Worm (Caenorhabditis elegans) whole organism, young adult: ENCODE results near the gene mog-2.
A peak's percentile ranks its signal among the peaks of the same experiment; 100 is the strongest.

Experiments
- B0019.2 ChIP-seq: fragments of 200-800 bp; sonication (Bioruptor generic); conservative IDR thresholded peaks from 2 replicates; pipeline ENCODE4 v1.3.6; 2022; ENCODE audit warnings: missing genetic modification reagents, missing genetic modification characterization, missing compliant biosample characterization
- B0261.1 ChIP-seq: sonication (generic microtip); optimal IDR thresholded peaks from 2 replicates; lab custom pipeline; 2016; ENCODE audit warnings: mild to moderate bottlenecking, missing genetic modification characterization, moderate library complexity, missing compliant biosample characterization
- F23B12.7 ChIP-seq: sonication (generic microtip); optimal IDR thresholded peaks from 2 replicates; lab custom pipeline; 2017; ENCODE audit warnings: missing genetic modification characterization, mild to moderate bottlenecking, missing compliant biosample characterization, antibody characterized with exemption, moderate library complexity; ENCODE audit not compliant: insufficient read depth
- F37B4.10 ChIP-seq: fragments of 200-800 bp; sonication (Bioruptor generic); IDR thresholded peaks from 2 replicates; pipeline ENCODE4 v1.3.6; 2022; ENCODE audit warnings: missing genetic modification characterization, missing compliant biosample characterization
- F55B11.4 ChIP-seq: sonication (generic microtip); optimal IDR thresholded peaks from 2 replicates; lab custom pipeline; 2016; ENCODE audit warnings: missing compliant biosample characterization, missing genetic modification characterization, borderline replicate concordance; ENCODE audit not compliant: insufficient read depth
- T26A5.8 ChIP-seq: sonication (generic microtip); optimal IDR thresholded peaks from 2 replicates; lab custom pipeline; 2016; ENCODE audit warnings: missing genetic modification characterization, missing compliant biosample characterization
- Y95B8A.8 ChIP-seq: fragments of 200-800 bp; sonication (Bioruptor generic); IDR thresholded peaks from 2 replicates; pipeline ENCODE4 v1.3.6; 2022; ENCODE audit warnings: missing genetic modification reagents, missing genetic modification characterization, missing compliant biosample characterization
- akir-1 ChIP-seq: fragments of 200-800 bp; sonication (Bioruptor generic); optimal IDR thresholded peaks from 2 replicates; lab custom pipeline; 2018; ENCODE audit warnings: mild to moderate bottlenecking, missing genetic modification characterization, moderate library complexity, missing compliant biosample characterization
- aptf-2 ChIP-seq: fragments of 200-800 bp; sonication (Bioruptor generic); conservative IDR thresholded peaks from 2 replicates; pipeline ENCODE4 v1.3.6; 2022; ENCODE audit warnings: missing genetic modification reagents, missing genetic modification characterization, missing compliant biosample characterization
- attf-3 ChIP-seq: fragments of 200-800 bp; sonication (Bioruptor generic); conservative IDR thresholded peaks from 2 replicates; pipeline ENCODE4 v1.3.6; 2022; ENCODE audit warnings: missing genetic modification reagents, missing genetic modification characterization, missing compliant biosample characterization
- ccch-3 ChIP-seq: fragments of 200-800 bp; sonication (Bioruptor generic); optimal IDR thresholded peaks from 2 replicates; lab custom pipeline; 2018; ENCODE audit warnings: mild to moderate bottlenecking, missing genetic modification characterization, missing compliant biosample characterization
- cebp-1 ChIP-seq, 2 experiments: fragments of 200-800 bp in 1 of 2; sonication (Bioruptor generic) in 1 of 2; sonication (generic microtip) in 1 of 2; IDR thresholded peaks in 1 of 2; optimal IDR thresholded peaks in 1 of 2; 2 replicates each; pipeline versions ENCODE4 v1.3.6 to Lab custom; 2017 to 2022; ENCODE audit warnings: missing compliant biosample characterization in 2 of 2, missing genetic modification characterization in 2 of 2, mild to moderate bottlenecking in 1 of 2, missing genetic modification reagents in 1 of 2, moderate library complexity in 1 of 2
- ceh-79 ChIP-seq: sonication (generic microtip); optimal IDR thresholded peaks from 2 replicates; lab custom pipeline; 2017; ENCODE audit warnings: mild to moderate bottlenecking, missing genetic modification characterization, missing compliant biosample characterization
- dox-1 ChIP-seq: fragments of 200-800 bp; sonication (Bioruptor generic); IDR thresholded peaks from 2 replicates; pipeline ENCODE4 v1.3.6; 2022; ENCODE audit warnings: missing genetic modification reagents, missing genetic modification characterization, missing compliant biosample characterization
- efl-1 ChIP-seq: fragments of 150-350 bp; optimal IDR thresholded peaks from 2 replicates; lab custom pipeline; 2014; ENCODE audit warnings: missing biosample characterization, missing genetic modification reagents, missing genetic modification characterization
- egrh-3 ChIP-seq: fragments of 200-800 bp; sonication (Bioruptor generic); IDR thresholded peaks from 2 replicates; pipeline ENCODE4 v1.3.6; 2022; ENCODE audit warnings: missing genetic modification reagents, missing genetic modification characterization, missing compliant biosample characterization
- ekl-4 ChIP-seq: fragments of 200-800 bp; sonication (Bioruptor generic); IDR thresholded peaks from 2 replicates; pipeline ENCODE4 v1.3.6; 2022; ENCODE audit warnings: missing genetic modification reagents, missing genetic modification characterization, missing compliant biosample characterization
- fkh-3 ChIP-seq: sonication (generic microtip); optimal IDR thresholded peaks from 2 replicates; lab custom pipeline; 2016; ENCODE audit warnings: mild to moderate bottlenecking, missing genetic modification characterization, missing compliant biosample characterization
- hmg-1.2 ChIP-seq: fragments of 200-800 bp; sonication (Bioruptor generic); IDR thresholded peaks from 2 replicates; pipeline ENCODE4 v1.3.6; 2022; ENCODE audit warnings: missing genetic modification reagents, missing genetic modification characterization, missing compliant biosample characterization
- hrde-1 ChIP-seq: sonication (generic microtip); optimal IDR thresholded peaks from 2 replicates; lab custom pipeline; 2016; ENCODE audit warnings: missing genetic modification characterization, mild to moderate bottlenecking, missing compliant biosample characterization, moderate library complexity, missing genotype, missing genetic modification reagents, borderline replicate concordance
- hsf-1 ChIP-seq: fragments of 200-800 bp; sonication (Bioruptor generic); IDR thresholded peaks from 2 replicates; pipeline ENCODE4 v1.3.6; 2022; ENCODE audit warnings: missing genetic modification reagents, missing genetic modification characterization, missing compliant biosample characterization
- lir-1 ChIP-seq: fragments of 200-800 bp; sonication (Bioruptor generic); conservative IDR thresholded peaks from 2 replicates; pipeline ENCODE4 v1.3.6; 2022; ENCODE audit warnings: missing genetic modification reagents, missing genetic modification characterization, missing compliant biosample characterization
- madf-8 ChIP-seq: fragments of 200-800 bp; sonication (Bioruptor generic); conservative IDR thresholded peaks from 2 replicates; pipeline ENCODE4 v1.3.6; 2022; ENCODE audit warnings: missing genetic modification reagents, missing genetic modification characterization, missing compliant biosample characterization
- nfyb-1 ChIP-seq: fragments of 200-800 bp; sonication (Bioruptor generic); IDR thresholded peaks from 2 replicates; pipeline ENCODE4 v1.3.6; 2022; ENCODE audit warnings: missing genetic modification reagents, missing genetic modification characterization, missing compliant biosample characterization
- rec-8 ChIP-seq, 2 experiments: sonication (generic microtip); optimal IDR thresholded peaks; 2 replicates each; lab custom pipeline; 2016; ENCODE audit warnings: mild to moderate bottlenecking in 2 of 2, missing genetic modification characterization in 2 of 2, missing genetic modification reagents in 2 of 2, missing genotype in 2 of 2, missing biosample characterization in 1 of 2, missing compliant biosample characterization in 1 of 2, moderate library complexity in 1 of 2
- snpc-1.3 ChIP-seq: sonication (generic microtip); optimal IDR thresholded peaks from 2 replicates; lab custom pipeline; 2017; ENCODE audit warnings: missing genetic modification characterization, mild to moderate bottlenecking, missing compliant biosample characterization, antibody characterized with exemption, moderate library complexity, missing genotype, missing genetic modification reagents; ENCODE audit not compliant: insufficient read depth
- sptf-2 ChIP-seq: fragments of 200-800 bp; sonication (Bioruptor generic); optimal IDR thresholded peaks from 2 replicates; lab custom pipeline; 2018; ENCODE audit warnings: mild to moderate bottlenecking, missing genetic modification characterization, missing compliant biosample characterization
- tlf-1 ChIP-seq: fragments of 200-800 bp; sonication (Bioruptor generic); optimal IDR thresholded peaks from 2 replicates; lab custom pipeline; 2018; ENCODE audit warnings: mild to moderate bottlenecking, missing genetic modification characterization, missing compliant biosample characterization
- zfh-2 ChIP-seq: fragments of 200-800 bp; sonication (Bioruptor generic); conservative IDR thresholded peaks from 2 replicates; pipeline ENCODE4 v1.3.6; 2022; ENCODE audit warnings: missing genetic modification reagents, missing genetic modification characterization, missing compliant biosample characterization
- ztf-22 ChIP-seq: fragments of 200-800 bp; sonication (Bioruptor generic); optimal IDR thresholded peaks from 2 replicates; lab custom pipeline; 2018; ENCODE audit warnings: mild to moderate bottlenecking, missing genetic modification characterization, moderate library complexity, missing compliant biosample characterization

Gene mog-2

ce11 chrII:4334448-4334847 lies 10.3 kb downstream of the mog-2 start, which contains the start of gene madf-3:
TSS of gene madf-3 (plus strand) at chrII:4334748.
- no peak for TF ChIP-seq F37B4.10 (GFP tag; lab: Robert Waterston, UW)
- no peak for TF ChIP-seq cebp-1 (GFP tag; IDR thresholded peaks at IDR 0.05; lab: Robert Waterston, UW)
- TF ChIP-seq cebp-1 (tag; optimal IDR thresholded peaks at IDR 0.05; lab: Kevin White, UChicago): no peak
- TF ChIP-seq F23B12.7 (tag; lab: Kevin White, UChicago): no peak
- TF ChIP-seq egrh-3: no peak
- no peak for TF ChIP-seq B0019.2

ce11 chrII:4337731-4338130 lies 13.6 kb downstream of the mog-2 start:
- no peak for TF ChIP-seq Y95B8A.8 (GFP tag; lab: Robert Waterston, UW)
- TF ChIP-seq ekl-4 (GFP tag; lab: Robert Waterston, UW): no peak
- no peak for TF ChIP-seq egrh-3
- TF ChIP-seq hmg-1.2 (GFP tag; lab: Robert Waterston, UW): no peak
- TF ChIP-seq aptf-2: no peak
- no peak for TF ChIP-seq sptf-2 (GFP tag; lab: Kevin White, UChicago)
- TF ChIP-seq efl-1 (GFP tag; lab: Kevin White, UChicago): no peak

- TF ChIP-seq madf-8 (GFP tag; lab: Robert Waterston, UW) (no peak), ceh-79 (no peak), dox-1 (GFP tag; lab: Robert Waterston, UW) (no peak), tlf-1 (GFP tag; lab: Kevin White, UChicago) (no peak), akir-1 (GFP tag; lab: Kevin White, UChicago) (no peak), fkh-3 (tag; lab: Kevin White, UChicago) (no peak), ekl-4 (GFP tag; lab: Robert Waterston, UW) (no peak), hsf-1 (GFP tag; lab: Robert Waterston, UW) (no peak), ztf-22 (GFP tag; lab: Kevin White, UChicago) (no peak), T26A5.8 (no peak), B0261.1 (tag; lab: Kevin White, UChicago) (no peak), F37B4.10 (GFP tag; lab: Robert Waterston, UW) (no peak), ccch-3 (no peak)
- TF ChIP-seq, all 124 proteins: peak for 0
These were observed 15.7 kb downstream of the mog-2 start, which contains the start of gene athp-2 for ce11 chrII:4339882-4340281. TSS of gene athp-2 (plus strand) at chrII:4340182.

- TF ChIP-seq hrde-1 (tag; lab: Kevin White, UChicago): no peak
- no peak for TF ChIP-seq lir-1 (GFP tag; lab: Robert Waterston, UW)
- no peak for TF ChIP-seq rec-8 (tag; optimal IDR thresholded peaks at IDR 0.05; lab: Kevin White, UChicago)
- peak; percentile 90 for TF ChIP-seq nfyb-1
- no peak for TF ChIP-seq F55B11.4 (tag; lab: Kevin White, UChicago)
- TF ChIP-seq attf-3 (GFP tag; lab: Robert Waterston, UW): no peak
- TF ChIP-seq, all 124 proteins: peak for 1
These were observed 17.3 kb downstream of the mog-2 start for ce11 chrII:4341484-4341883.

- TF ChIP-seq snpc-1.3 (tag; lab: Kevin White, UChicago): no peak
- peak; percentile 84 for TF ChIP-seq zfh-2 (GFP tag; lab: Robert Waterston, UW)
These were observed 20.2 kb downstream of the mog-2 start for ce11 chrII:4344317-4344716.
